Worm (Caenorhabditis elegans) whole organism, L4 larva: ENCODE results near the gene iffb-1.
A peak's percentile ranks its signal among the peaks of the same experiment; 100 is the strongest.

Source experiments
- D1046.2 ChIP-seq: fragments of 200-800 bp; sonication (Bioruptor generic); IDR thresholded peaks from 2 replicates; pipeline ENCODE4 v1.3.6; 2022; ENCODE audit warnings: missing genetic modification characterization, missing compliant biosample characterization
- ZK546.5 ChIP-seq, 2 experiments: sonication (generic microtip); optimal IDR thresholded peaks; 2 replicates each; lab custom pipeline; 2017; ENCODE audit warnings: missing biosample characterization in 2 of 2, missing genetic modification characterization in 2 of 2
- dpl-1 ChIP-seq: fragments of 150-350 bp; optimal IDR thresholded peaks from 2 replicates; lab custom pipeline; 2014; ENCODE audit warnings: missing biosample characterization, missing genetic modification reagents, missing genetic modification characterization
- lin-29 ChIP-seq: fragments of 200-800 bp; sonication (Bioruptor generic); IDR thresholded peaks from 2 replicates; pipeline ENCODE4 v1.3.6; 2022; ENCODE audit warnings: missing genetic modification reagents, missing genetic modification characterization, missing compliant biosample characterization
- nhr-11 ChIP-seq: fragments of 150-350 bp; optimal IDR thresholded peaks from 2 replicates; lab custom pipeline; 2014; ENCODE audit warnings: missing biosample characterization, missing genetic modification characterization
- nhr-76 ChIP-seq: fragments of 150-350 bp; optimal IDR thresholded peaks from 2 replicates; lab custom pipeline; 2014; ENCODE audit warnings: missing biosample characterization, missing genetic modification characterization

DNA sequence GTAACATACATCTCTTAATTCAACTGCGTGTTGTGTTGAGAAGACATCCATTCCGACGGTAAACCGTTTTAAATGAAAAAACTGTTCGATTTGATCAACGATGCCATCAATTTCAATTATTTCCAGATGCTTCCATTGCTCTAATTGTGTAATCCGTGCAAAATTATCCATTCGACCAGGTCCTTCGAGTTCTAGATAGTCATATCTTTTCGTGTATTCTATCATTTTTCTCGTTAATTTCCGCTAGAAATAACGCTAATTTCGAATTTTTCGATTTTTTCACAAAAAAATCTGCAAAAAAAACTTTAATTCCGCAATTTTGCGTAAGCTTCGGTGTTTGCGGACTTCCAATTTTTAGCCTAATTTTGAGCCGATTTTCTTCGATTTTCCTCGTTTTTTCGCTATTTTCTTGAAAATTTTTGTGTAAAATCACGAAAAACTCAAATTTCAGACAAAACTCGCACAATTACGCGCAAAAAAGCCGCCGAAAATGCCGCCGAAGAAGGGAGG is at the start of gene iffb-1, which contains the start of gene fbxa-66:
- TF ChIP-seq nhr-11 (tag; lab: Kevin White, UChicago) (no peak), dpl-1 (peak; percentile 60), lin-29 (GFP tag; lab: Robert Waterston, UW) (no peak), D1046.2 (GFP tag; lab: Robert Waterston, UW) (no peak), nhr-76 (tag; lab: Kevin White, UChicago) (no peak), ZK546.5 (tag; optimal IDR thresholded peaks at IDR 0.05; lab: Kevin White, UChicago) (no peak)
